Worm (Caenorhabditis elegans) whole organism, young adult: ENCODE data around the gene cpar-1.

Source experiments
- C06A6.2 ChIP-seq: fragments of 200-800 bp; sonication (Bioruptor generic); conservative IDR thresholded peaks from 2 replicates; pipeline ENCODE4 v1.3.6; 2022; ENCODE audit warnings: missing genetic modification characterization, missing compliant biosample characterization
- C17E4.6 ChIP-seq: fragments of 200-800 bp; sonication (Bioruptor generic); IDR thresholded peaks from 2 replicates; pipeline ENCODE4 v1.3.6; 2022; ENCODE audit warnings: missing genetic modification reagents, missing genetic modification characterization, missing compliant biosample characterization
- F10E7.11 ChIP-seq: sonication (generic microtip); optimal IDR thresholded peaks from 2 replicates; lab custom pipeline; 2017; ENCODE audit warnings: mild to moderate bottlenecking, missing genetic modification characterization, moderate library complexity, missing compliant biosample characterization
- F23B12.7 ChIP-seq: sonication (generic microtip); optimal IDR thresholded peaks from 2 replicates; lab custom pipeline; 2017; ENCODE audit warnings: missing genetic modification characterization, mild to moderate bottlenecking, missing compliant biosample characterization, antibody characterized with exemption, moderate library complexity; ENCODE audit not compliant: insufficient read depth
- F52B5.7 ChIP-seq: sonication (generic microtip); optimal IDR thresholded peaks from 2 replicates; lab custom pipeline; 2016; ENCODE audit warnings: mild to moderate bottlenecking, missing genetic modification characterization, missing compliant biosample characterization
- F55B11.4 ChIP-seq: sonication (generic microtip); optimal IDR thresholded peaks from 2 replicates; lab custom pipeline; 2016; ENCODE audit warnings: missing compliant biosample characterization, missing genetic modification characterization, borderline replicate concordance; ENCODE audit not compliant: insufficient read depth
- F57A8.1 ChIP-seq: fragments of 200-800 bp; sonication (Bioruptor generic); optimal IDR thresholded peaks from 2 replicates; lab custom pipeline; 2018; ENCODE audit warnings: mild to moderate bottlenecking, missing genetic modification characterization, moderate library complexity, missing compliant biosample characterization
- K11D2.4 ChIP-seq: fragments of 200-800 bp; sonication (Bioruptor generic); IDR thresholded peaks from 2 replicates; pipeline ENCODE4 v1.3.6; 2022; ENCODE audit warnings: missing genetic modification reagents, missing genetic modification characterization, missing compliant biosample characterization
- T07F8.4 ChIP-seq: sonication (generic microtip); optimal IDR thresholded peaks from 2 replicates; lab custom pipeline; 2016; ENCODE audit warnings: mild to moderate bottlenecking, missing genetic modification characterization, moderate library complexity, missing compliant biosample characterization
- Y53G8AR.9 ChIP-seq: fragments of 200-800 bp; sonication (Bioruptor generic); conservative IDR thresholded peaks from 2 replicates; pipeline ENCODE4 v1.3.6; 2022; ENCODE audit warnings: missing genetic modification reagents, missing genetic modification characterization, missing compliant biosample characterization
- Y67H2A.10 ChIP-seq: fragments of 200-800 bp; sonication (Bioruptor generic); conservative IDR thresholded peaks from 2 replicates; pipeline ENCODE4 v1.3.6; 2022; ENCODE audit warnings: missing genetic modification reagents, missing genetic modification characterization, missing compliant biosample characterization
- Y79H2A.3 ChIP-seq: fragments of 200-800 bp; sonication (Bioruptor generic); conservative IDR thresholded peaks from 2 replicates; pipeline ENCODE4 v1.3.6; 2022; ENCODE audit warnings: missing genetic modification reagents, missing genetic modification characterization, missing compliant biosample characterization
- akir-1 ChIP-seq: fragments of 200-800 bp; sonication (Bioruptor generic); optimal IDR thresholded peaks from 2 replicates; lab custom pipeline; 2018; ENCODE audit warnings: mild to moderate bottlenecking, missing genetic modification characterization, moderate library complexity, missing compliant biosample characterization
- aptf-2 ChIP-seq: fragments of 200-800 bp; sonication (Bioruptor generic); conservative IDR thresholded peaks from 2 replicates; pipeline ENCODE4 v1.3.6; 2022; ENCODE audit warnings: missing genetic modification reagents, missing genetic modification characterization, missing compliant biosample characterization
- aptf-3 ChIP-seq: fragments of 200-800 bp; sonication (Bioruptor generic); IDR thresholded peaks from 2 replicates; pipeline ENCODE4 v1.3.6; 2022; ENCODE audit warnings: missing genetic modification characterization, missing compliant biosample characterization
- atf-7 ChIP-seq: sonication (generic microtip); optimal IDR thresholded peaks from 2 replicates; lab custom pipeline; 2017; ENCODE audit warnings: mild to moderate bottlenecking, missing genetic modification characterization, missing compliant biosample characterization
- attf-6 ChIP-seq: fragments of 200-800 bp; sonication (Bioruptor generic); IDR thresholded peaks from 2 replicates; pipeline ENCODE4 v1.3.6; 2022; ENCODE audit warnings: missing genetic modification reagents, missing genetic modification characterization, missing compliant biosample characterization
- cebp-2 ChIP-seq: fragments of 200-800 bp; sonication (Bioruptor generic); IDR thresholded peaks from 2 replicates; pipeline ENCODE4 v1.3.6; 2022; ENCODE audit warnings: missing genetic modification characterization, missing compliant biosample characterization
- ceh-100 ChIP-seq: fragments of 200-800 bp; sonication (Bioruptor generic); IDR thresholded peaks from 2 replicates; pipeline ENCODE4 v1.3.6; 2022; ENCODE audit warnings: missing genetic modification reagents, missing genetic modification characterization, missing compliant biosample characterization
- ceh-91 ChIP-seq: fragments of 200-800 bp; sonication (Bioruptor generic); IDR thresholded peaks from 2 replicates; pipeline ENCODE4 v1.3.6; 2022; ENCODE audit warnings: missing genetic modification reagents, missing genetic modification characterization, missing compliant biosample characterization
- dpff-1 ChIP-seq: sonication (generic microtip); optimal IDR thresholded peaks from 2 replicates; lab custom pipeline; 2017; ENCODE audit warnings: mild to moderate bottlenecking, missing genetic modification characterization, missing compliant biosample characterization
- efl-1 ChIP-seq: fragments of 150-350 bp; optimal IDR thresholded peaks from 2 replicates; lab custom pipeline; 2014; ENCODE audit warnings: missing biosample characterization, missing genetic modification reagents, missing genetic modification characterization
- fkh-3 ChIP-seq: sonication (generic microtip); optimal IDR thresholded peaks from 2 replicates; lab custom pipeline; 2016; ENCODE audit warnings: mild to moderate bottlenecking, missing genetic modification characterization, missing compliant biosample characterization
- hlh-26 ChIP-seq: fragments of 200-800 bp; sonication (Bioruptor generic); conservative IDR thresholded peaks from 2 replicates; pipeline ENCODE4 v1.3.6; 2022; ENCODE audit warnings: missing genetic modification reagents, missing genetic modification characterization, missing compliant biosample characterization
- lag-1 ChIP-seq: fragments of 200-800 bp; sonication (Bioruptor generic); IDR thresholded peaks from 2 replicates; pipeline ENCODE4 v1.3.6; 2022; ENCODE audit warnings: missing genetic modification reagents, missing genetic modification characterization, missing compliant biosample characterization
- lin-26 ChIP-seq: fragments of 200-800 bp; sonication (Bioruptor generic); IDR thresholded peaks from 2 replicates; pipeline ENCODE4 v1.3.6; 2022; ENCODE audit warnings: missing genetic modification reagents, missing genetic modification characterization, missing compliant biosample characterization
- lin-40 ChIP-seq: sonication (generic microtip); optimal IDR thresholded peaks from 2 replicates; lab custom pipeline; 2016; ENCODE audit warnings: missing genetic modification characterization, mild to moderate bottlenecking, missing compliant biosample characterization, missing genotype, missing genetic modification reagents
- lin-54 ChIP-seq: fragments of 200-800 bp; sonication (Bioruptor generic); optimal IDR thresholded peaks from 2 replicates; lab custom pipeline; 2018; ENCODE audit warnings: mild to moderate bottlenecking, missing genetic modification characterization, missing compliant biosample characterization
- lir-1 ChIP-seq: fragments of 200-800 bp; sonication (Bioruptor generic); conservative IDR thresholded peaks from 2 replicates; pipeline ENCODE4 v1.3.6; 2022; ENCODE audit warnings: missing genetic modification reagents, missing genetic modification characterization, missing compliant biosample characterization
- lsl-1 ChIP-seq: fragments of 200-800 bp; sonication (Bioruptor generic); optimal IDR thresholded peaks from 2 replicates; lab custom pipeline; 2018; ENCODE audit warnings: mild to moderate bottlenecking, missing genetic modification characterization, moderate library complexity, missing compliant biosample characterization
- madf-10 ChIP-seq: sonication (generic microtip); optimal IDR thresholded peaks from 2 replicates; lab custom pipeline; 2016; ENCODE audit warnings: mild to moderate bottlenecking, missing genetic modification characterization, missing compliant biosample characterization
- madf-6 ChIP-seq: fragments of 200-800 bp; sonication (Bioruptor generic); IDR thresholded peaks from 2 replicates; pipeline ENCODE4 v1.3.6; 2022; ENCODE audit warnings: missing genetic modification reagents, missing genetic modification characterization, missing compliant biosample characterization
- mxl-1 ChIP-seq: sonication (generic microtip); optimal IDR thresholded peaks from 2 replicates; lab custom pipeline; 2016; ENCODE audit warnings: missing genetic modification characterization, missing compliant biosample characterization
- nhr-27 ChIP-seq: fragments of 200-800 bp; sonication (Bioruptor generic); optimal IDR thresholded peaks from 2 replicates; lab custom pipeline; 2018; ENCODE audit warnings: mild to moderate bottlenecking, missing genetic modification characterization, moderate library complexity, missing compliant biosample characterization
- nhr-90 ChIP-seq: sonication (generic microtip); optimal IDR thresholded peaks from 2 replicates; lab custom pipeline; 2016; ENCODE audit warnings: missing genotype, mild to moderate bottlenecking, missing genetic modification characterization, missing compliant biosample characterization
- repo-1 ChIP-seq: sonication (generic microtip); optimal IDR thresholded peaks from 2 replicates; lab custom pipeline; 2017; ENCODE audit warnings: mild to moderate bottlenecking, missing genetic modification characterization, missing compliant biosample characterization
- rpc-1 ChIP-seq, 2 experiments: fragments of 150-350 bp in 1 of 2; sonication (generic microtip) in 1 of 2; optimal IDR thresholded peaks; 2 replicates each; lab custom pipeline; 2014 to 2018; ENCODE audit warnings: missing biosample characterization in 1 of 2, missing genetic modification characterization in 1 of 2, missing genetic modification reagents in 1 of 2, missing genotype in 1 of 2
- sdz-38 ChIP-seq: sonication (generic microtip); optimal IDR thresholded peaks from 2 replicates; lab custom pipeline; 2016; ENCODE audit warnings: missing genotype, missing genetic modification characterization, missing compliant biosample characterization
- snpc-4 ChIP-seq, 5 experiments: fragments of 150-350 bp in 1 of 5; sonication (generic microtip) in 4 of 5; optimal IDR thresholded peaks; 2 replicates each; lab custom pipeline; 2014 to 2018; ENCODE audit warnings: missing genetic modification characterization in 5 of 5, missing biosample characterization in 3 of 5, antibody characterized with exemption in 2 of 5, mild to moderate bottlenecking in 2 of 5, missing compliant biosample characterization in 2 of 5, missing genotype in 2 of 5, moderate library complexity in 2 of 5, missing genetic modification reagents in 1 of 5
- sptf-2 ChIP-seq: fragments of 200-800 bp; sonication (Bioruptor generic); optimal IDR thresholded peaks from 2 replicates; lab custom pipeline; 2018; ENCODE audit warnings: mild to moderate bottlenecking, missing genetic modification characterization, missing compliant biosample characterization
- unc-62 ChIP-seq: fragments of 150-350 bp; optimal IDR thresholded peaks from 2 replicates; lab custom pipeline; 2014; ENCODE audit warnings: missing biosample characterization, missing genetic modification reagents, missing genetic modification characterization
- xnd-1 ChIP-seq: sonication (generic microtip); optimal IDR thresholded peaks from 2 replicates; lab custom pipeline; 2016; ENCODE audit warnings: missing genotype, missing genetic modification reagents, missing genetic modification characterization, missing compliant biosample characterization
- zfh-2 ChIP-seq: fragments of 200-800 bp; sonication (Bioruptor generic); conservative IDR thresholded peaks from 2 replicates; pipeline ENCODE4 v1.3.6; 2022; ENCODE audit warnings: missing genetic modification reagents, missing genetic modification characterization, missing compliant biosample characterization
- ztf-28 ChIP-seq: fragments of 200-800 bp; sonication (Bioruptor generic); IDR thresholded peaks from 2 replicates; pipeline ENCODE4 v1.3.6; 2022; ENCODE audit warnings: missing genetic modification reagents, missing genetic modification characterization, missing compliant biosample characterization
- ztf-6 ChIP-seq: fragments of 200-800 bp; sonication (Bioruptor generic); IDR thresholded peaks from 2 replicates; pipeline ENCODE4 v1.3.6; 2022; ENCODE audit warnings: missing genetic modification reagents, missing genetic modification characterization, missing compliant biosample characterization

cpar-1 gene

DNA sequence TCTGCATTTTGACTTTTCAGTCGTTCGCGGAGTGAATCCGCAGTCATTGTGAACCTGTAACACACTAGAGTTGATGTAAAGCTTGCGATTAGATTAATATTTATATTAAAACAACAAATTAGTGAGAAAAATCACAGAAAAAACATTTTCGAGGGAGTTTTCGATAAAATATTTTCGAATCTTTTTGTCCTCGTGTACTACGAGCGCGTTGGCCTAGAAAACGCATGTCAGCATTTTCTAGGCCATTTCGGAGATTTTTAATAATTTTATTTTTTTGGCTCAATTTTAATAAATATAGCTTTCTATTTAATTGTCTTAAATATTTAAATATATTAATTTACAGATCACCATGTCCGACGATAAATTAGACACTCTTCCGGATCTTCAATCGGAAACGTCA is 31.6 kb downstream of the cpar-1 start, which contains the start of gene B0464.9 (continued):
- TF ChIP-seq ceh-91 = no peak
- TF ChIP-seq, all 124 proteins: peak for 18

DNA sequence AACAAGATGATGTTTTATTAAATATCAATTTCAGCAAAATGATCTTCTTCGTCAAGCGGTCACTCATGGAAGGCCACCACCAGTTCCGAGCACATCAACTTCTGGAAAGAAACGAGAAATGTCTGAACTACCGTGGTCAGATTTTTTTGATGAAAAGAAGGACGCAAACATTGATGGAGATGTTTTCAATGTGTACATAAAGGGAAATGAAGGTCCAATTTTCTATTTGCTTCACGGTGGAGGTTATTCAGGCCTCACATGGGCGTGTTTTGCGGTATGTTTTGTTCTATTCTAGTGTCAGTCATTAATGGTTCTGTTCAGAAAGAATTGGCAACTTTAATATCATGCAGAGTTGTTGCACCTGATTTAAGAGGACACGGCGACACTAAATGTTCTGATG is 32.0 kb downstream of the cpar-1 start, which contains the start of gene B0464.6:
Gene B0464.6 (minus strand): TSS at position 101 of the 400 bp plus-strand sequence.
- TF ChIP-seq T07F8.4 (tag; lab: Kevin White, UChicago) = no peak
- no peak for TF ChIP-seq snpc-4 (GFP tag; optimal IDR thresholded peaks at IDR 0.05; lab: Kevin White, UChicago)
- TF ChIP-seq snpc-4 (tag; optimal IDR thresholded peaks at IDR 0.05; lab: Kevin White, UChicago) = no peak
- TF ChIP-seq F23B12.7 (tag; lab: Kevin White, UChicago) = no peak
- TF ChIP-seq repo-1 (tag; lab: Kevin White, UChicago) = no peak
- no peak for TF ChIP-seq efl-1
- no peak for TF ChIP-seq C06A6.2 (GFP tag; lab: Robert Waterston, UW)
- no peak for TF ChIP-seq lin-26 (GFP tag; lab: Robert Waterston, UW)
- no peak for TF ChIP-seq fkh-3 (tag; lab: Kevin White, UChicago)
- no peak for TF ChIP-seq K11D2.4 (GFP tag; lab: Robert Waterston, UW)
- TF ChIP-seq lir-1 = no peak
- no peak for TF ChIP-seq sptf-2
- no peak for TF ChIP-seq dpff-1 (tag; lab: Kevin White, UChicago)
- no peak for TF ChIP-seq atf-7 (tag; lab: Kevin White, UChicago)

DNA sequence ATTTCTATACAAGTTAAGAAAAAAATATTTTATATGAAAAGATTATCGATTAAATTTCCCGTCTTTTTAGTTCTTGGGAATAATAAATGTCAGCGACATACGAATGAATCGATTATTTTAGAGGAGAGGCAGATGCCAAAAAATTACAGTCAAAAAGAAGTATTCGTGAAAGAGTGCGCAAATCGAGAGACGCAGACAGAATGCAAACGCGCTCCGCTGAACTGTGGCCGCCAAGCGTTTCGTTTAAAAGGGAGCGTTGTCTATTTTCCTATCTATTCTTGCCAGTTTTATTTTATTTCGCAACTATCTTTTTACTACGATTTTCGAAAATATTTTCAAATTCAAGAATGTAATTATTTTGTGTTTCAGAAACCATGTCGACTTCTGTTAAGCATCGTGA is 33.2 kb downstream of the cpar-1 start, which contains the start of gene baf-1:
Gene baf-1 (plus strand): TSS at position 370 of the 400 bp plus-strand sequence.
- no peak for TF ChIP-seq F55B11.4 (tag; lab: Kevin White, UChicago)
- TF ChIP-seq lag-1 (GFP tag; lab: Robert Waterston, UW) = no peak
- no peak for TF ChIP-seq ztf-28 (GFP tag; lab: Robert Waterston, UW)
- TF ChIP-seq hlh-26 (GFP tag; lab: Robert Waterston, UW) = no peak
- TF ChIP-seq F57A8.1 (GFP tag; lab: Kevin White, UChicago) = no peak
- no peak for TF ChIP-seq xnd-1
- TF ChIP-seq madf-6 (GFP tag; lab: Robert Waterston, UW) = peak; percentile 65
- no peak for TF ChIP-seq akir-1 (GFP tag; lab: Kevin White, UChicago)
- no peak for TF ChIP-seq unc-62 (GFP tag; lab: Kevin White, UChicago)
- TF ChIP-seq sdz-38 (tag; lab: Kevin White, UChicago) = no peak
- TF ChIP-seq Y79H2A.3 (GFP tag; lab: Robert Waterston, UW) = no peak
- TF ChIP-seq C17E4.6 (GFP tag; lab: Robert Waterston, UW) = no peak
- no peak for TF ChIP-seq attf-6
- no peak for TF ChIP-seq snpc-4 (GFP tag; optimal IDR thresholded peaks at IDR 0.05; lab: Kevin White, UChicago)
- peak in 2 of 4 experiments; percentile 38 to 41 for TF ChIP-seq snpc-4 (tag; optimal IDR thresholded peaks at IDR 0.05; lab: Kevin White, UChicago)
- no peak for TF ChIP-seq repo-1 (tag; lab: Kevin White, UChicago)
- no peak for TF ChIP-seq cebp-2 (GFP tag; lab: Robert Waterston, UW)
- TF ChIP-seq Y53G8AR.9 (GFP tag; lab: Robert Waterston, UW) = no peak; the same call in 1 of the 2 replicates
- TF ChIP-seq rpc-1 (optimal IDR thresholded peaks at IDR 0.05; lab: Kevin White, UChicago) = no peak
- TF ChIP-seq rpc-1 (tag; optimal IDR thresholded peaks at IDR 0.05; lab: Kevin White, UChicago) = no peak
- no peak for TF ChIP-seq ceh-100 (GFP tag; lab: Robert Waterston, UW)
- TF ChIP-seq F10E7.11 (tag; lab: Kevin White, UChicago) = no peak
- no peak for TF ChIP-seq mxl-1
- no peak for TF ChIP-seq F52B5.7 (tag; lab: Kevin White, UChicago)
- TF ChIP-seq lin-40 = peak; percentile 50
- no peak for TF ChIP-seq zfh-2 (GFP tag; lab: Robert Waterston, UW)
- TF ChIP-seq nhr-90 (tag; lab: Kevin White, UChicago) = no peak
- TF ChIP-seq lir-1 = no peak
- peak; percentile 44 for TF ChIP-seq lsl-1
- peak; percentile 65 for TF ChIP-seq lin-54 (GFP tag; lab: Kevin White, UChicago)
- no peak for TF ChIP-seq ztf-6 (GFP tag; lab: Robert Waterston, UW)
- no peak for TF ChIP-seq madf-10
- TF ChIP-seq aptf-2 (GFP tag; lab: Robert Waterston, UW) = no peak
- no peak for TF ChIP-seq nhr-27 (tag; lab: Kevin White, UChicago)
- no peak for TF ChIP-seq Y67H2A.10 (GFP tag; lab: Robert Waterston, UW)
- TF ChIP-seq aptf-3 (GFP tag; lab: Robert Waterston, UW) = no peak
